Worm (Caenorhabditis elegans): ENCODE results near the gene sec-24.2.

Gene sec-24.2

DNA sequence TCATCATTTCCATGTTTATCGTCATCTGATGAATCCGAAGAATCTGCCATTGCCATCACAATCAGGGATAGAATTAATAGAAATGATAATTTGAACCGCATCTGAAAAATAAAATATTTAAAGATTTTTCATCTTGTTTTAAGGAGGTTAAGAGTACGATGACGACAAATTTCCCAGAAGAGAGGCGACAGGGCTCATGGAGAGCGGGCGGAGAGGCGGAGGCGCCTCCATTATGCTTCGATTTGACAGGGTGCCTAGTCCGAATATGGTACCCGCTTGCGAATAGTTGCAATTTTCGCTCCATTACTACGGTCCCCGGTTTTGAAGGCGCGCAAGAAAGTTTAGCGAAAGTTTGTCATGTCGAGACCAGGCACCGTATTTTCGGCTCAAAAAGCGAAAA lies 24.5 kb upstream of the sec-24.2 start, which contains the start of gene F28D1.6:
F28D1.6 (minus strand) TSS at position 101 of the 400 bp plus-strand sequence.
- TF ChIP-seq isw-1 (GFP tag; IDR thresholded peaks at IDR 0.05) = no peak
- TF ChIP-seq pag-3 (tag; optimal IDR thresholded peaks at IDR 0.05; ENCODE audit: borderline replicate concordance, insufficient read depth) = no peak
- TF ChIP-seq nhr-77 (tag; optimal IDR thresholded peaks at IDR 0.05) = no peak
- no peak for TF ChIP-seq snu-23 (GFP tag; optimal IDR thresholded peaks at IDR 0.05)
- no peak for TF ChIP-seq nhr-47 (tag; optimal IDR thresholded peaks at IDR 0.05)
- no peak for TF ChIP-seq mdl-1 (tag; optimal IDR thresholded peaks at IDR 0.05)
- no peak for TF ChIP-seq nhr-85 (tag)
- TF ChIP-seq blmp-1 (tag; optimal IDR thresholded peaks at IDR 0.05) = no peak
- no peak for TF ChIP-seq mef-2 (tag; optimal IDR thresholded peaks at IDR 0.05)
- no peak for TF ChIP-seq ceh-82 (tag; optimal IDR thresholded peaks at IDR 0.05)
- TF ChIP-seq nhr-20 (tag; optimal IDR thresholded peaks at IDR 0.05) = no peak
- no peak for TF ChIP-seq alr-1 (tag; optimal IDR thresholded peaks at IDR 0.05; ENCODE audit: borderline replicate concordance)
- no peak for TF ChIP-seq unc-62 (GFP tag; optimal IDR thresholded peaks at IDR 0.05)
- TF ChIP-seq lir-3 (tag; optimal IDR thresholded peaks at IDR 0.05; ENCODE audit: poor library complexity) = no peak
- no peak for TF ChIP-seq ets-5 (GFP tag; IDR thresholded peaks at IDR 0.05)
- TF ChIP-seq ceh-8 (GFP tag; optimal IDR thresholded peaks at IDR 0.05) = no peak

DNA sequence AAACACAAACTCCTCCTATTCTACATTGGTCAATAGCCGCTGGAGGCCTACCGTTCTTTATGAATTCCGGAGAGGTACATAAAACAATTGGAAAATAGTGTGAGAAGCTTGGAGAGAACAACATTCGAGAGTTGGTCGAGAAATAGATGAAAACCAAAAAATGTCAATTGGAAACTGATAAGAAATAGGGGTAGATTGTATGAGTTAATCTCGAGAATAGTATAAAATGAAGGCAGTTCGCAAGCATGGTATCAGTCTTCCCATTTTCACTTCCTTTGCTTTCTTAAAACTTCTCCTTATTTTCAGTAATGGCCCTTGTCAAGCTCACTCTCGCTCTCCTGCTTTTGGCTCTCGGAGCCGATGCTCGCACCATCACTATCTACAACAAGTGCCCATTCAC lies 22.3 kb upstream of the sec-24.2 start, which contains the start of gene thn-2:
thn-2 (plus strand) TSS at position 307 of the 400 bp plus-strand sequence.
- no peak for TF ChIP-seq xbp-1 (tag; optimal IDR thresholded peaks at IDR 0.05)

DNA sequence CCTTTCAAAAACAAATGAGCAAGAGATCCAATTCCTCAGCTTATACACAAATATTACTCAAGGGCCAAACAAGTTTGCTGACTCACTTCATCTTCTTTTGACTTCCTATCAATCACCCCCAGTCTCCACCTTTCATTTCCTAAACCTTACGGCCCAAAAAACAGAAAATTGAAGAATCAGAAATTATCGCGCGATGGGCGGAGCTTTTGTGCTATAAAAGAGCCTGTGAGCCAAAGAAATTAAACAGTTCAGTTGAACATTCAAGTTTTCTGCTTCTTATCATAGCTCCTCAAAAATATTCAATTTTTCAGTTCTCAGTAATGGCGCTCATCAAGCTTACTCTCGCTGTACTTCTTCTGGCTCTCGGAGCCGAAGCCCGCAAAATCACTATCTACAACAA lies 19.2 kb upstream of the sec-24.2 start, which contains the start of gene thn-1:
thn-1 (plus strand) TSS at position 301 of the 400 bp plus-strand sequence.
- no peak for TF ChIP-seq pag-3 (tag; optimal IDR thresholded peaks at IDR 0.05; ENCODE audit: borderline replicate concordance, insufficient read depth)
- no peak for TF ChIP-seq zag-1 (tag; optimal IDR thresholded peaks at IDR 0.05)
- no peak for TF ChIP-seq hpl-2 (GFP tag; optimal IDR thresholded peaks at IDR 0.05)
- no peak for TF ChIP-seq unc-62 (GFP tag; optimal IDR thresholded peaks at IDR 0.05)
- TF ChIP-seq sup-37 (GFP tag; optimal IDR thresholded peaks at IDR 0.05) = no peak
- no peak for TF ChIP-seq pax-3 (tag; optimal IDR thresholded peaks at IDR 0.05)
- TF ChIP-seq fkh-10 (GFP tag; optimal IDR thresholded peaks at IDR 0.05) = no peak
- TF ChIP-seq nhr-90 (tag; optimal IDR thresholded peaks at IDR 0.05; ENCODE audit: poor library complexity) = no peak
- no peak for TF ChIP-seq tlp-1 (tag; optimal IDR thresholded peaks at IDR 0.05)
- TF ChIP-seq xbp-1 (tag; optimal IDR thresholded peaks at IDR 0.05) = no peak
- no peak for TF ChIP-seq lsy-2 (tag; optimal IDR thresholded peaks at IDR 0.05)
- no peak for TF ChIP-seq efl-3 (GFP tag; optimal IDR thresholded peaks at IDR 0.05)
- TF ChIP-seq unc-30 (tag; optimal IDR thresholded peaks at IDR 0.05) = no peak
- TF ChIP-seq egl-27 (tag; optimal IDR thresholded peaks at IDR 0.05) = no peak
- no peak for TF ChIP-seq nhr-19 (GFP tag; conservative IDR thresholded peaks at IDR 0.05)
- TF ChIP-seq aly-2 (tag; optimal IDR thresholded peaks at IDR 0.05) = no peak
- TF ChIP-seq mdl-1 (tag; optimal IDR thresholded peaks at IDR 0.05) = no peak

DNA sequence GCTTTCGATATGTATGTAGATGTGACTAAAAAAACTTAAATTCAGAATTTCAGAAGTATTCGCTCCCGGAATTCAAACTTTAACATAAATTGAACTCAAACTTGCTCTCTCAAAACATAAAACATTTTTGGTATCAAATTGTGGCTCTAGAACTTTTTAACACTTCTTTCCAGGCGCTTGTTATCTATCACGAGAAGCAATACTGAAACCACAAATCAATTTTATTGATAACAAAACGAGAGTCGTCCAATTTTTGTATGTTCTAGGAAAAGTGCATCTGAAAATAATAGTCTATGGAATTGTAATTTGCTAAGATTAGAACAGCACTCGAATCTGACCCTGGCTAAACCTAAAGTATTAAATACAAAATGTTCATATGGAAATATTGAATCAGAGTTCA lies 18.3 kb upstream of the sec-24.2 start:
- TF ChIP-seq pqm-1 (tag; optimal IDR thresholded peaks at IDR 0.05) (no peak), elt-2 (tag; optimal IDR thresholded peaks at IDR 0.05) (peak; percentile 54)

DNA sequence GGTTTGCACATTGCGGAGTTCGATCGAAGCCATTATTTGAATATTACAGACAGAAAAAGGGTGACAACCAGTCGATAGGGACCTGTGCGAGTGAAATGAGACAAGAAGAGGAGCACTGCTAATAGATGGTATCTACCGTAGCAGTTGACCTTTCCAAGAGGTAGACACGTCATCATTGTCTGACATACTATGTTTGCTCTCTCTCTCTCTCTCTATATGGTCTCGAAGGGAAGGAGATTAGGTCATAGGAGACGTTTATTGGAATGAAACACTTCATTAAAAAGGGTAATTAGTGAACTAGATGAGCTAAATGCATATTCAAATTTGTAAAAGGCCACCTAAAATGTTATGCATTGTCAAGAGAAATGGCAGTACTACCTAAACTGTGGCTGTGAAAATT lies 15.4 kb upstream of the sec-24.2 start, which contains the start of gene atz-1:
atz-1 (minus strand) TSS at position 101 of the 400 bp plus-strand sequence.
- no peak for TF ChIP-seq nhr-11 (tag; optimal IDR thresholded peaks at IDR 0.05)
- no peak for TF ChIP-seq lsy-2 (tag; optimal IDR thresholded peaks at IDR 0.05)
- TF ChIP-seq ztf-11 (tag; optimal IDR thresholded peaks at IDR 0.05) = no peak
- no peak for TF ChIP-seq unc-30 (tag; optimal IDR thresholded peaks at IDR 0.05)
- no peak for TF ChIP-seq efl-1 (optimal IDR thresholded peaks at IDR 0.05)
- no peak for TF ChIP-seq efl-1 (GFP tag; optimal IDR thresholded peaks at IDR 0.05 in 1 of 2)
- TF ChIP-seq fkh-4 (tag; optimal IDR thresholded peaks at IDR 0.05; ENCODE audit: borderline replicate concordance) = no peak
- TF ChIP-seq dsc-1 (tag; optimal IDR thresholded peaks at IDR 0.05) = no peak
- TF ChIP-seq ceh-88 (GFP tag; IDR thresholded peaks at IDR 0.05) = no peak
- no peak for TF ChIP-seq efl-3 (GFP tag; optimal IDR thresholded peaks at IDR 0.05)
